Worm (Caenorhabditis elegans) whole organism, late embryonic: ENCODE results near the gene acr-14.

ENCODE experiments used
- C08G9.2 ChIP-seq: sonication (generic microtip); optimal IDR thresholded peaks from 2 replicates; lab custom pipeline; 2016; ENCODE audit warnings: mild to moderate bottlenecking, missing genetic modification characterization, moderate library complexity, missing compliant biosample characterization
- C38D4.7 ChIP-seq: fragments of 200-800 bp; sonication (Bioruptor generic); optimal IDR thresholded peaks from 2 replicates; lab custom pipeline; 2018; ENCODE audit warnings: mild to moderate bottlenecking, missing genetic modification characterization, moderate library complexity, missing compliant biosample characterization
- F13H6.1 ChIP-seq: sonication (generic microtip); optimal IDR thresholded peaks from 2 replicates; lab custom pipeline; 2016; ENCODE audit warnings: missing genetic modification characterization, missing compliant biosample characterization
- K09A11.1 ChIP-seq: sonication (generic microtip); optimal IDR thresholded peaks from 2 replicates; lab custom pipeline; 2017; ENCODE audit warnings: antibody characterized with exemption, mild to moderate bottlenecking, missing genetic modification characterization, missing compliant biosample characterization; ENCODE audit not compliant: insufficient read depth
- T23F11.4 ChIP-seq: fragments of 200-800 bp; sonication (Bioruptor generic); optimal IDR thresholded peaks from 2 replicates; lab custom pipeline; 2018; ENCODE audit warnings: mild to moderate bottlenecking, missing genetic modification characterization, missing compliant biosample characterization
- ahr-1 ChIP-seq: sonication (generic microtip); optimal IDR thresholded peaks from 2 replicates; lab custom pipeline; 2016; ENCODE audit warnings: missing genetic modification characterization, missing compliant biosample characterization
- ama-1 ChIP-seq: fragments of 150-350 bp; optimal IDR thresholded peaks from 2 replicates; lab custom pipeline; 2014
- ceh-14 ChIP-seq: sonication (generic microtip); optimal IDR thresholded peaks from 2 replicates; lab custom pipeline; 2016; ENCODE audit warnings: missing genotype, missing genetic modification characterization, missing compliant biosample characterization
- ceh-18 ChIP-seq: sonication (generic microtip); optimal IDR thresholded peaks from 2 replicates; lab custom pipeline; 2016; ENCODE audit warnings: missing genetic modification characterization, missing compliant biosample characterization
- ceh-19 ChIP-seq: fragments of 200-800 bp; sonication (Bioruptor generic); optimal IDR thresholded peaks from 2 replicates; lab custom pipeline; 2018; ENCODE audit warnings: mild to moderate bottlenecking, missing genetic modification characterization, missing compliant biosample characterization
- ceh-2 ChIP-seq: sonication (generic microtip); optimal IDR thresholded peaks from 2 replicates; lab custom pipeline; 2016; ENCODE audit warnings: missing genotype, missing genetic modification characterization, missing compliant biosample characterization
- ceh-24 ChIP-seq: sonication (generic microtip); optimal IDR thresholded peaks from 2 replicates; lab custom pipeline; 2016; ENCODE audit warnings: mild to moderate bottlenecking, missing genetic modification characterization, missing compliant biosample characterization
- ceh-30 ChIP-seq: fragments of 150-350 bp; optimal IDR thresholded peaks from 2 replicates; lab custom pipeline; 2014; ENCODE audit warnings: missing biosample characterization, missing genetic modification characterization
- ceh-31 ChIP-seq: sonication (generic microtip); optimal IDR thresholded peaks from 2 replicates; lab custom pipeline; 2016; ENCODE audit warnings: missing genetic modification characterization, missing compliant biosample characterization
- ceh-45 ChIP-seq: fragments of 200-800 bp; sonication (Bioruptor generic); IDR thresholded peaks from 2 replicates; pipeline ENCODE4 v1.3.6; 2022; ENCODE audit warnings: missing genetic modification reagents, missing genetic modification characterization, missing compliant biosample characterization
- ceh-48 ChIP-seq: sonication (generic microtip); optimal IDR thresholded peaks from 2 replicates; lab custom pipeline; 2016; ENCODE audit warnings: missing genetic modification characterization, inconsistent platforms, missing compliant biosample characterization
- ceh-6 ChIP-seq: fragments of 200-800 bp; sonication (Bioruptor generic); optimal IDR thresholded peaks from 2 replicates; lab custom pipeline; 2018; ENCODE audit warnings: mild to moderate bottlenecking, missing genetic modification characterization, missing compliant biosample characterization
- ceh-9 ChIP-seq: sonication (generic microtip); optimal IDR thresholded peaks from 2 replicates; lab custom pipeline; 2016; ENCODE audit warnings: mild to moderate bottlenecking, missing genetic modification characterization, inconsistent platforms, missing compliant biosample characterization
- che-1 ChIP-seq: sonication (generic microtip); optimal IDR thresholded peaks from 2 replicates; lab custom pipeline; 2016; ENCODE audit warnings: mild to moderate bottlenecking, missing genetic modification characterization, missing compliant biosample characterization
- dmd-4 ChIP-seq: sonication (generic microtip); optimal IDR thresholded peaks from 2 replicates; lab custom pipeline; 2016; ENCODE audit warnings: borderline replicate concordance, missing genetic modification characterization, missing compliant biosample characterization
- dve-1 ChIP-seq: sonication (generic microtip); optimal IDR thresholded peaks from 2 replicates; lab custom pipeline; 2017; ENCODE audit warnings: antibody characterized with exemption, mild to moderate bottlenecking, missing genetic modification characterization, missing compliant biosample characterization
- elt-2 ChIP-seq: sonication (generic microtip); optimal IDR thresholded peaks from 2 replicates; lab custom pipeline; 2016; ENCODE audit warnings: missing genetic modification reagents, missing genetic modification characterization, missing compliant biosample characterization
- elt-4 ChIP-seq: sonication (generic microtip); optimal IDR thresholded peaks from 2 replicates; lab custom pipeline; 2016; ENCODE audit warnings: missing genetic modification characterization, missing compliant biosample characterization
- ets-4 ChIP-seq: sonication (generic microtip); optimal IDR thresholded peaks from 2 replicates; lab custom pipeline; 2016; ENCODE audit warnings: missing genetic modification characterization, missing compliant biosample characterization
- fax-1 ChIP-seq: sonication (generic microtip); optimal IDR thresholded peaks from 2 replicates; lab custom pipeline; 2016; ENCODE audit warnings: missing genotype, missing genetic modification characterization, missing compliant biosample characterization
- fkh-6 ChIP-seq: sonication (generic microtip); optimal IDR thresholded peaks from 2 replicates; lab custom pipeline; 2016; ENCODE audit warnings: missing genetic modification characterization, missing compliant biosample characterization
- gmeb-2 ChIP-seq: sonication (generic microtip); optimal IDR thresholded peaks from 2 replicates; lab custom pipeline; 2016; ENCODE audit warnings: missing genetic modification characterization, inconsistent platforms, missing compliant biosample characterization
- hlh-13 ChIP-seq: fragments of 200-800 bp; sonication (Bioruptor generic); optimal IDR thresholded peaks from 2 replicates; lab custom pipeline; 2018; ENCODE audit warnings: mild to moderate bottlenecking, missing genetic modification characterization, missing compliant biosample characterization
- hlh-30 ChIP-seq: sonication (generic microtip); optimal IDR thresholded peaks from 2 replicates; lab custom pipeline; 2017; ENCODE audit warnings: antibody characterized with exemption, missing genetic modification characterization, missing compliant biosample characterization; ENCODE audit not compliant: insufficient read depth
- hlh-6 ChIP-seq: sonication (generic microtip); optimal IDR thresholded peaks from 2 replicates; lab custom pipeline; 2016; ENCODE audit warnings: missing genotype, missing genetic modification characterization, missing compliant biosample characterization
- hlh-8 ChIP-seq: sonication (generic microtip); optimal IDR thresholded peaks from 2 replicates; lab custom pipeline; 2016; ENCODE audit warnings: missing genotype, missing genetic modification characterization, missing compliant biosample characterization
- lim-6 ChIP-seq: sonication (generic microtip); optimal IDR thresholded peaks from 2 replicates; lab custom pipeline; 2016; ENCODE audit warnings: missing genetic modification characterization, missing compliant biosample characterization
- lin-11 ChIP-seq: fragments of 200-800 bp; sonication (Bioruptor generic); optimal IDR thresholded peaks from 2 replicates; lab custom pipeline; 2018; ENCODE audit warnings: mild to moderate bottlenecking, missing genetic modification characterization, missing compliant biosample characterization
- madf-2 ChIP-seq: sonication (generic microtip); optimal IDR thresholded peaks from 2 replicates; lab custom pipeline; 2017; ENCODE audit warnings: missing genetic modification characterization, missing compliant biosample characterization
- mec-3 ChIP-seq: sonication (generic microtip); optimal IDR thresholded peaks from 2 replicates; lab custom pipeline; 2016; ENCODE audit warnings: borderline replicate concordance, missing genetic modification characterization, missing compliant biosample characterization
- nhr-232 ChIP-seq: sonication (generic microtip); optimal IDR thresholded peaks from 2 replicates; lab custom pipeline; 2016; ENCODE audit warnings: missing genetic modification characterization, missing compliant biosample characterization
- npax-4 ChIP-seq: sonication (generic microtip); optimal IDR thresholded peaks from 2 replicates; lab custom pipeline; 2016; ENCODE audit warnings: missing genetic modification characterization, missing compliant biosample characterization
- pag-3 ChIP-seq: sonication (generic microtip); optimal IDR thresholded peaks from 2 replicates; lab custom pipeline; 2016; ENCODE audit warnings: missing compliant biosample characterization, missing genetic modification characterization, borderline replicate concordance
- pat-9 ChIP-seq: fragments of 200-800 bp; sonication (Bioruptor generic); optimal IDR thresholded peaks from 2 replicates; lab custom pipeline; 2018; ENCODE audit warnings: mild to moderate bottlenecking, missing genetic modification characterization, moderate library complexity, missing compliant biosample characterization
- pax-1 ChIP-seq: fragments of 150-350 bp; optimal IDR thresholded peaks from 2 replicates; lab custom pipeline; 2014; ENCODE audit warnings: missing biosample characterization, missing genetic modification characterization
- pros-1 ChIP-seq: fragments of 150-350 bp; optimal IDR thresholded peaks from 2 replicates; lab custom pipeline; 2014; ENCODE audit warnings: missing biosample characterization, missing genetic modification reagents, missing genetic modification characterization
- ref-2 ChIP-seq: sonication (generic microtip); optimal IDR thresholded peaks from 2 replicates; lab custom pipeline; 2016; ENCODE audit warnings: missing genetic modification characterization, missing compliant biosample characterization
- rnt-1 ChIP-seq: sonication (generic microtip); optimal IDR thresholded peaks from 2 replicates; lab custom pipeline; 2016; ENCODE audit warnings: missing genetic modification characterization, missing compliant biosample characterization
- sox-2 ChIP-seq: fragments of 200-800 bp; sonication (Bioruptor generic); IDR thresholded peaks from 2 replicates; pipeline ENCODE4 v1.3.6; 2022; ENCODE audit warnings: missing genetic modification reagents, missing genetic modification characterization, missing compliant biosample characterization
- syd-9 ChIP-seq: sonication (generic microtip); optimal IDR thresholded peaks from 2 replicates; lab custom pipeline; 2016; ENCODE audit warnings: mild to moderate bottlenecking, missing genetic modification characterization, moderate library complexity, missing compliant biosample characterization
- tbx-2 ChIP-seq: sonication (generic microtip); optimal IDR thresholded peaks from 2 replicates; lab custom pipeline; 2016; ENCODE audit warnings: missing genetic modification characterization, missing compliant biosample characterization
- ttx-3 ChIP-seq: sonication (generic microtip); optimal IDR thresholded peaks from 2 replicates; lab custom pipeline; 2016; ENCODE audit warnings: missing genetic modification reagents, missing genetic modification characterization, missing compliant biosample characterization
- unc-42 ChIP-seq: sonication (generic microtip); optimal IDR thresholded peaks from 2 replicates; lab custom pipeline; 2016; ENCODE audit warnings: missing genotype, missing genetic modification characterization, missing compliant biosample characterization
- unc-55 ChIP-seq: sonication (generic microtip); optimal IDR thresholded peaks from 2 replicates; lab custom pipeline; 2017; ENCODE audit warnings: missing biosample characterization, missing genetic modification reagents, missing genetic modification characterization
- ztf-16 ChIP-seq: sonication (generic microtip); optimal IDR thresholded peaks from 2 replicates; lab custom pipeline; 2017; ENCODE audit warnings: missing genetic modification characterization, missing compliant biosample characterization

The acr-14 gene

DNA sequence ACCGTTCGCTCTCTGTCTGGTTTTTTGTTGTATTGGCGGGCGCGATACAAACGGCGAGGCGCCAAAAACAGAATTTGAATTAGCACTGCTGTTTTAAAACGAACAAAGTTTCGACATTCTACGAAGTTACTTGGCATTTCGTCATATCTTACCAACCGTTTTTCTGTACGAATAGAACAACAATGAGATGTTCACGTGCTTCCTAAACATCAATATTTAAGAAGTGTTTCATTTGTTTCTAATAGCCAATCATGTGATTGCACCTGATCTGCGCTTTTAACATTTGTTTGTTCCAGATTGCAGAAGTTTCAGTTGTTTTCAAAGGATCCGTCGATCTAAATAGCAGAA is 48.0 kb downstream of the acr-14 start:
- no peak for TF ChIP-seq ztf-16 (tag; lab: Kevin White, UChicago)
- no peak for TF ChIP-seq nhr-232
- no peak for TF ChIP-seq T23F11.4 (GFP tag; lab: Kevin White, UChicago)
- no peak for TF ChIP-seq fax-1 (tag; lab: Kevin White, UChicago)
- TF ChIP-seq lim-6 (tag; lab: Kevin White, UChicago), result no peak

DNA sequence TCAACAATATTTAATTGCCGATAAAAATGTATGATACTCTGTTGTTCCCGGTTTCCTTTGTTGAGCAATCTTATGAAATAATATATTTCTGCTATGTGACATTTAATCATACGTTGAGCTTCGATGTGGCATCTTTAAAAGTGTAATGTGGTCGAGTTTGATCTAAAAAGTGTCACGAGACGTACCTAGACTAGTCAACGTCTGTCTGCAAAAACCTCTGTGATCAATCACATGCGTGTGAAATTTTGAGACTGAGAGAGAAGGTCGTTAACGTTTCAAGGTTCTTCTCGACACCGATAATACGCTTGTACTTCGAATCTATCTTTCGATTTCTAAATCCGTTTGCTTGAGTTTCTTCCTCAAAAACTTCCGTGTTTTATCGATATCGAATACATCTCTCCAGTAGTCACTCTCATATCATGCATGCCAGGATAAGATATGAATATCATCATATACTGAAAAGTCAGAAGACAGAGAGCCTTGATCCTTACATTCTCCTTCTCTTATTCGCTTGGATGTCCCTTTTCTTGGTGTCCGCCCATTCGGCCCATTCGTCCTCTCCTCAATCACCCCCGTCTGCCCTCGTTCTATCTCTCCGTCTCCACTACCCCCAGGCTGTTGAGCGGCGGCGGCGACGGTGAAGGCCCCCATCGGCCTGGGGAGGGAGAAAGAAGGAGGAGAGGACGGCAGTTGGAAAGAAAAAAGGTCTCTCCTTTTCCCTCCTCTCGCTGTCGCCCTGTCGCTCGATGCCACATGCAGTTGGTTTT is 48.5 kb downstream of the acr-14 start:
- peak; percentile 16 for TF ChIP-seq ceh-48 (tag; lab: Kevin White, UChicago)
- peak; percentile 31 for TF ChIP-seq C08G9.2 (tag; lab: Kevin White, UChicago)
- TF ChIP-seq ceh-24 (tag; lab: Kevin White, UChicago), result no peak
- TF ChIP-seq tbx-2, result peak; percentile 40
- no peak for TF ChIP-seq hlh-13 (GFP tag; lab: Kevin White, UChicago)
- TF ChIP-seq gmeb-2, result no peak
- no peak for TF ChIP-seq ztf-16 (tag; lab: Kevin White, UChicago)
- TF ChIP-seq ama-1, result no peak
- TF ChIP-seq npax-4, result no peak
- TF ChIP-seq lin-11 (tag; lab: Kevin White, UChicago), result peak; percentile 33
- TF ChIP-seq pax-1, result no peak
- no peak for TF ChIP-seq lim-6 (tag; lab: Kevin White, UChicago)
- peak; percentile 45 for TF ChIP-seq ref-2 (tag; lab: Kevin White, UChicago)
- TF ChIP-seq elt-2 (tag; lab: Kevin White, UChicago), result no peak
- TF ChIP-seq hlh-30, result peak; percentile 10
- peak; percentile 52 for TF ChIP-seq pros-1 (tag; lab: Kevin White, UChicago)
- no peak for TF ChIP-seq sox-2
- no peak for TF ChIP-seq ceh-6 (GFP tag; lab: Kevin White, UChicago)
- TF ChIP-seq ceh-45 (GFP tag; lab: Robert Waterston, UW), result peak; percentile 49; the same call in 1 of the 2 replicates
- TF ChIP-seq hlh-8 (tag; lab: Kevin White, UChicago), result peak; percentile 12
- TF ChIP-seq syd-9 (tag; lab: Kevin White, UChicago), result peak; percentile 70
- no peak for TF ChIP-seq elt-4 (tag; lab: Kevin White, UChicago)
- TF ChIP-seq ets-4 (tag; lab: Kevin White, UChicago), result no peak
- no peak for TF ChIP-seq madf-2 (tag; lab: Kevin White, UChicago)
- no peak for TF ChIP-seq ceh-19 (GFP tag; lab: Kevin White, UChicago)
- peak; percentile 28 for TF ChIP-seq C38D4.7 (GFP tag; lab: Kevin White, UChicago)
- TF ChIP-seq che-1, result peak; percentile 57
- peak; percentile 43 for TF ChIP-seq fkh-6 (tag; lab: Kevin White, UChicago)
- no peak for TF ChIP-seq ahr-1 (tag; lab: Kevin White, UChicago)
- TF ChIP-seq dmd-4, result no peak
- peak; percentile 66 for TF ChIP-seq ceh-31
- peak; percentile 57 for TF ChIP-seq T23F11.4 (GFP tag; lab: Kevin White, UChicago)
- TF ChIP-seq rnt-1 (tag; lab: Kevin White, UChicago), result peak; percentile 25
- TF ChIP-seq dve-1 (tag; lab: Kevin White, UChicago), result no peak
- TF ChIP-seq mec-3 (tag; lab: Kevin White, UChicago), result peak; percentile 43
- TF ChIP-seq ceh-18 (tag; lab: Kevin White, UChicago), result peak; percentile 58
- TF ChIP-seq ttx-3 (tag; lab: Kevin White, UChicago), result peak; percentile 17
- TF ChIP-seq ceh-30 (tag; lab: Kevin White, UChicago), result no peak
- peak; percentile 1 for TF ChIP-seq unc-42
- peak; percentile 19 for TF ChIP-seq F13H6.1 (tag; lab: Kevin White, UChicago)
- TF ChIP-seq ceh-14 (tag; lab: Kevin White, UChicago), result peak; percentile 30
- no peak for TF ChIP-seq pat-9 (tag; lab: Kevin White, UChicago)
- no peak for TF ChIP-seq ceh-2
- TF ChIP-seq unc-55, result no peak
- no peak for TF ChIP-seq ceh-9
- TF ChIP-seq pag-3, result no peak
- TF ChIP-seq K09A11.1 (tag; lab: Kevin White, UChicago), result no peak
- TF ChIP-seq hlh-6 (tag; lab: Kevin White, UChicago), result peak; percentile 72
